Fruit fly (Drosophila melanogaster): ENCODE measurements around the gene Osi22.

Gene Osi22

DNA sequence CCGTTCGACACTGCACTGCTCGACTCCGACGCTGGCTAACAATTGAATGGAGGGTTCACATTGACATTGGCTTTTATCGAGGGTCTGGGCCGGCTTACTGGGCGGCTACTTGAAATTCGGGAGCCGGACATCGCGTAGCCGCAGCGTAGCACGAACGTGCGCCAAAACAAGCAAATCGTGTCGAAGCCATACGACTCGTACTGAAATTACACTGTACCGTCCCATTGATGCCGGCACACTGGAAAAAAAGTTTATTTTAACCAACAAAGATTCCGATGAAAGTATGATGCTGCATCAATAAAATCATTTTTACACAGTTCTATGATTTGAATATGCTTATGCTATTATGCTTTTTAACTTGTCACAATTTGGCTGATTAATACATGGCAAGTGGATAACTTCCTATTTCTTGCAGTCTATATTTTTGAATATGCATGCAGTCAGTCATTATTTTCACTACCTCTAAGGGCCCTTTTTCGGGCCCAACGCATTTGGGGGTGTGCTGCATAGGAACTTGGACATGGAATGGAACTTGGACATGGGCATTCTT lies 1.6 kb upstream of the Osi22 start, which contains the start of gene apn:
Gene apn (minus strand): TSS at position 51 of the 550 bp plus-strand sequence.
- TF ChIP-seq CG17801 (GFP tag; optimal IDR thresholded peaks at IDR 0.05; ENCODE audit: partially characterized antibody), result no peak

DNA sequence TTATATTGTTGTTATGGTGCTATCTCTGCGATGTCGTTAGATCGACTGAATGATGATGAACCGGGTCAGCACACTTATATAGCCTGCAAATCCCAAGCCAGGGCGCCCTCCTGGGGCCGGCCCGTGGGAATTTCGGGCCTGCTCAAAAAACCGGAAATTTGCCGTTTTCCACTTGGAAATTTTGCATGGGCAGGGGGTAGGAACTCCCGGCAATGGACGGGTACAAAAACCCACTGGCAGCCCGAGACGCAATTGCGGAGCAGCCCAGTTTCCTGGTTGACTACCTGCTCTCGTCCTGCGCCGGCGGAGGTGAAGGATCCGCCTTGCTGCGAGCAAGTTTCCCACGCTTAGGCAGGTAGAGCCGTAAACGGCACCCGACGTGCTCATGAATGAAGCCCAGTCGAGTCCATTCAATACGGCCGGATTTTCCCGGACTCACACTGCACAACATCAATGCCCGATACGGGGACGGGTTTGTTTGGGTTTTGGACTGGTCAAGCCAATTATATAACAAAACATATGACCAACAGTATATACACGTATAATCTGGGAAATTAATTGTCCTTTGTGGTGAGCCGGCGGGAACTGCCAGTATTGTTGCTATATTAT lies 2.8 kb downstream of the Osi22 start, which contains the start of gene wntD:
Gene wntD (minus strand): TSS at position 51 of the 609 bp plus-strand sequence.
- TF ChIP-seq CG17801 (GFP tag; optimal IDR thresholded peaks at IDR 0.05; ENCODE audit: partially characterized antibody), result no peak

DNA sequence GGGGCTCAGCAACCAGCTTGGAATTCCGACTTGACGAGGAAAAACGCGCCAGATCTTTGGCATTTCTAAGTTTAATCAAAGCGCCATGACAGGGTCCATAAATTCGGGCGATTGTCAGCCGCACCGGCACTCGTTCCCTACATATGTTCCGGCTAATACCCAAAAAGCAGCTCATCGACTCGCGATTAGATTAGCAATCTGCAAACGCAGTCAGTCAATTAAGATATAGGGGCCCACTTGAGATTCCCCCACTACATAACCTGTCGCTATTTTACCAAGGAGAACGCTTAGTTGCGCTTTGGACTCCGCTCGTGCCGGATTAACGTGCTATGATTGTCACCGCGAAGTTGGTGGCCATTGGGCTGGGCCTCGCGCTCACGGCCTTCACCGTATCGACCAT lies 4.0 kb downstream of the Osi22 start, which contains the start of gene CG8773:
Gene CG8773 (plus strand): TSS at position 288 of the 400 bp plus-strand sequence.
- no peak for TF ChIP-seq CG17801 (GFP tag; optimal IDR thresholded peaks at IDR 0.05; ENCODE audit: partially characterized antibody)

DNA sequence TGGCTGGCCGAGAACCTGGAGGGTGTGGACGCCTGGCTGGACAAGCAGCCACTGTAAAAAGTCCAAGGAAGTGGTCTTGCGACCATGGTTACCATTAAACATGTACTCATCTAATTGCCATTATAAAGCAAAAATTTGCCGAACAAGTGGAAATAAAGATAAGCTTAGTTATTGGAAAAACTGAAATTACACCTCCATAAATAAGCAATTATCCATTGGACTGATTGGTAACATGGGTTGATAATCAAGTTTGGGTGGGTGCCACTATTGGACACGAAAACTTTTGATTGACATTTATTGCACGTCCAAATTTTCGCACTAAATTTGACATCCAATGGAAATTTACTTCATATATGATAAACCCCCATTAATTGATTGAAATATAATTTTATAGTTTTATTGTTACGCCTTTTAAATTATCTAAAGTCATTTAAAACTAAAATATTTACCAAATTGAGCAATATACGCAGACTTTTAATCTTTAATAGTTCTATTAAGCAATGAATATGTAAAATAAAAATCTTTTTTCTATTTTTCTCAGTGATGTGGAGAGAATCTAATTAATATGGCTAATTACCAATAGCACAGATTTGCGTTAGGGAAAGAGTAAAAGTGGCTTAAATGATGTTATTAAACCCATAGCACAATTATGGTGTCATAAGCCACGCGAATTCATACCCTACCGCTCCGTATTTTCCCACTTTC lies 7.8 kb downstream of the Osi22 start, which contains the start of gene CG8774:
Gene CG8774 (plus strand): TSS at position 655 of the 705 bp plus-strand sequence.
- no peak for TF ChIP-seq CG17801 (GFP tag; optimal IDR thresholded peaks at IDR 0.05; ENCODE audit: partially characterized antibody)

DNA sequence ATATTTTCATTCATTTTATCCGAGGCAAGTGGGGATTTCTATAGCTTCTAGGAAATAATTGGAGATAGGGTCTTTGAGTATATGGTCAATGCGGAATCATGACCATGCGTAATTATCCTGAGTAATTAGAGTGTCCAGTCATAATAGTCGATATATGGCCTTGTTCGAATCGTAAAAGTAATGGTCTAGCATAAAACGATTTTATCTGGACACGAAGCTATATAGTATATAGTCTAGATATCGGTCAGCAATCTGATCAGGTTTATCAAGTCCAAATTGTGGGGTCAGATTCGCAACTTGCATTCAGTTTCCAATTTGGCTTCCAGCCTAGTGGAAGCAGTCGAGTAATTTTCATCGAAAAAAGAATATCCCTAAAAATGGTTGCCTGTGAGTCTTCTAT lies 11.9 kb downstream of the Osi22 start, which contains the start of gene CG32473:
Gene CG32473 (plus strand): TSS at position 301 of the 400 bp plus-strand sequence.
- no peak for TF ChIP-seq CG17801 (GFP tag; optimal IDR thresholded peaks at IDR 0.05; ENCODE audit: partially characterized antibody)

DNA sequence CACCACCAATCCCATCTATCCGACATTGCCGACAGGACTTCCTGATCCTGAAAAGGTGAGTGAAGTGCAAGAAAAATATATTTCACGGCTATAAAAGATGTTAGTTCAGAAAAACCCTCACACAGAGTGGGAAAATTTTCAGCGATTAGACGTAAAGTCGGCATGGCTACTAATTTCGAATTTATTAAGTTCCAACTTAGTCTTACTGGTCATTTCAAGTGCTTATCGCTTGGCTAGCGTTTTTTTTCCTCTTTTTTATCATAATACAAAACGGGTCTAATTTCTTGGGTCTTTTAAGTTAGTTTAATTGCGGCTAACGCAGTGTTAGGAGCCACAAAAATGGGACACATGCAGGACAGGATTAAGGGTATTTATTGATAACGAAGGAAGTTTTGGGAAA lies 12.7 kb downstream of the Osi22 start, which contains the start of gene CG43208:
Gene CG43208 (plus strand): TSS at position 301 of the 400 bp plus-strand sequence.
- TF ChIP-seq CG17801 (GFP tag; optimal IDR thresholded peaks at IDR 0.05; ENCODE audit: partially characterized antibody), result no peak

DNA sequence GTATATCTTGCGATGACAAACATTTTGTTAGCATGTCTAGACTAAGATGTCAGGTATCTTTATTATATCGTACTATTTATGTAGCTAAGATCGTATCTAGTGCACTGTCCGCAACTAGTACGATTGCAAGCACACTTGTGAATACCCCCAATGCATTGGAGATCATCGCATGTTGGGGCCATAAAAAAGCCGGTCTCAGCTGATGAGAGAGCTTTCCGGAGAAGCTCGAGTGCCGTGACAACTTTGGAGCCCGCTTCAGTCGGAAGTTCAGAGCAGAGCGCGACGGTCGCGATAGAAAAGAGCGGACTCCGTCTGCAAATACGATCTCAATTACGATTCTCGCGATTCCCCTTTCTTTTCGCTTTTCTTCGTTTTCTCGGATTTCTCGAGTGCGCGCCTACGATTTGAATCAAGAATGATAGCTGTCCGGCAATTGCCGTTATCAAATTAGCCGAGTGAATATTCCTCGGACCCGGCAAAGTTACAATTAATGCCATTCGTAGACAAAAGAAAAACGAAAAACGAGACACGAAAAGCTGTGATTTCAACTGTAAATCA lies 14.2 kb downstream of the Osi22 start:
- TF ChIP-seq CG17801 (GFP tag; optimal IDR thresholded peaks at IDR 0.05; ENCODE audit: partially characterized antibody), result no peak

DNA sequence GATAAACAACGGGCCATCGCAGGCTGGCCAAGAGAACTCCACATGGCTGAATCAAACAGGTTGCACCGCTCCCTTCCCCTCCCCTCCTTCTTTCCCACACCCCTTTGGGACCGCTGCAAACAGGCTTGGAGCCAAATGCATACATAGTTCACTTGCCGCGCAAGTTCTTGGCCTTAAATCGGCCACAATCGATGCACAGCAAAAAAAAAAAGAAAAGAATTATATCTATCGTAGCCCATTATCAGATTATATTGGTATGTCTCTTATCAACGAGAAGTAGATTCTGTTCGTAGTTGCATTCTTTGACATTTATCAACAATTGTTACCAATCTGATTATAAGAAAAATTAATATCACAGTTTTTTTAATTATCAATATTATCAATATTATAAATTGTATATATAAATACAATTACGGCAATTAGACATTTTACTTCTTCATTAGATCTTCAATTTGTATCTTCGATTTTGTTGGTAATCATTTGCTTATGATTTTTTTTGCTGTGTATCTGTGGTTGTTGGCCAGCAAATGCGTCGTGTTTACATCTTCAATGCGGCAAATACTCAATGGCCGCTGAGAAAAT lies 15.0 kb downstream of the Osi22 start:
- no peak for TF ChIP-seq CG17801 (GFP tag; optimal IDR thresholded peaks at IDR 0.05; ENCODE audit: partially characterized antibody)

DNA sequence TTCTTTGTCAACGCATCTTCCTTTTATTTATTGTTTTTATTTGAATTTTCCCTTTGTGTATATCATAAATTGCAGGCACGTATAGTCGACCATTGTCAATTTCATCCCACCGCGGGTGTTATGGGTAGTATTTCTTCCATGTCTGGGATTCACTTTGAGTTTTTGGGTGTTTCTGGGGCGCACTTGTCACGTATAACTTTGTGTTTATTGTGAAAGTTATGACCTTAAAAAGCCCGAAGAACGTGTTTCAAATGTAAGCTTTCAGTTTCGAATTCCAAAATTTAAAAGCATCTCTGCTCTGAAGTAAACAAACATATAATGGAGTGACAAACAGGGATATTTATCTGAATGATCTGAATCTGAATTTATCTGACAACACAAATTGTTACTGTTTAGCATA lies 16.2 kb downstream of the Osi22 start:
- TF ChIP-seq CG17801 (GFP tag; optimal IDR thresholded peaks at IDR 0.05; ENCODE audit: partially characterized antibody), result no peak

DNA sequence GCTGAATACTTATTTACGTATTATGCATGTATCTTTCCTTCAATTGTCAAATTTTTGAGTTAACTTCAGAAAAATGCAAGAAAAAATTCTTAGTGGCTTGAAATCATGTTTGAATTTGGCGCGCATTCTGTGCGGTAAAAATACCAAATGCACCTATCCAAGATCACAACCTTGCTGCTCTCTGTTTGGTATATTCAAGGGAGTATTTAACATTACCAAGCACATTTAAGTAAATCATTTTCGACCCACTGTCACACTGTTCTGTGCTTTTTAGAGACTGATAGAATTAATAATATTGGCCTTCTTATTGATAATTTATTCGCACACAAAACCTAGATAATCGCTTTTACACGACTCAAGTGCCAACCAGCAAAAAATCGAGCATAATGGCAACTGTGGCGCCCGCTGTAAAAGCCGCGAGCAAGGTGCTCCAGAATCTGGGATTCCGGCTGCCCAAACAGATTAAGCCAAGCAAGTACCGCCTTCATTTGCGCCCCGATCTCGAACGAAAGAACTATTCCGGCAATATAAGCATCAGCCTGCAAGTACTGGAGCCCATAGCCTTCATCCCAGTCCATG lies 18.8 kb downstream of the Osi22 start:
- TF ChIP-seq CG17801 (GFP tag; optimal IDR thresholded peaks at IDR 0.05; ENCODE audit: partially characterized antibody), result no peak

DNA sequence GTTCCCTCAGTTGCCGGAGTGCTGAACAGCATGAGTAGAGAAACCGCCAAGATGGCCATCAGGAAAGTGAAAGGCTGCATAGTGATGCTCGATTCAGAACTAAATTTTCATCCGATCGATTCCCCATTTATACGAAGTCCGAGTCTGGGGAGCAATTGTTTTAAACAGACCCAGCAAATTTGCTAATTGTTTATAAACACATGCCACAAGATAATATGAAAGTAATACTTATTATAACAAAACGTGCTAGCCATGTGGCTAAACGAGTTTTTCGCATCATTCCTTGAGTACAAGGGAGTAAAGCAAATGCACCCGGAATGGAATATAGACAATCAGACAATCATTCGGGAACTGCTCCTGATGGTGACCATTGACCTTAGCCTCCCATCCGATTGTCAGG lies 22.7 kb downstream of the Osi22 start, which contains the start of gene CG44142:
Gene CG44142 (minus strand): TSS at position 101 of the 400 bp plus-strand sequence.
- TF ChIP-seq CG17801 (GFP tag; optimal IDR thresholded peaks at IDR 0.05; ENCODE audit: partially characterized antibody), result no peak

DNA sequence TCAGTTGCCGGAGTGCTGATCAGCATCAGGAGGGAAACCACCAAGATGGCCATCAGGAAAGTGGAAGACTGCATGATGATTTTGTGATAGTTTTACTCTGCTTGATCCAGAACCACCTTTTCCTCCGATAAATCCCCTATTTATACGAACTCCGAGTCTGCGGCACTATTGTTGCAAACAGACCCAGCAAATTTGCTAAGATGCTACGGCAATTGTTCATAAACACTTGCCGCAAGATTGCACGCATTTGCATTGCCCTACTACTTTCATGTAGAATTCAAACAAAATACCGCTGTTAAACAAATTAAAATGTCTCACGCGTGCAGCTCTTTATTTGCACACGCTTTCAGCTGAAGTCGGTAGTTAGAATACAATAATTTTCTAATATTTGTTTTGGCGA lies 28.7 kb downstream of the Osi22 start, which contains the start of gene CG45080:
Gene CG45080 (minus strand): TSS at position 101 of the 400 bp plus-strand sequence.
- TF ChIP-seq CG17801 (GFP tag; optimal IDR thresholded peaks at IDR 0.05; ENCODE audit: partially characterized antibody), result no peak

DNA sequence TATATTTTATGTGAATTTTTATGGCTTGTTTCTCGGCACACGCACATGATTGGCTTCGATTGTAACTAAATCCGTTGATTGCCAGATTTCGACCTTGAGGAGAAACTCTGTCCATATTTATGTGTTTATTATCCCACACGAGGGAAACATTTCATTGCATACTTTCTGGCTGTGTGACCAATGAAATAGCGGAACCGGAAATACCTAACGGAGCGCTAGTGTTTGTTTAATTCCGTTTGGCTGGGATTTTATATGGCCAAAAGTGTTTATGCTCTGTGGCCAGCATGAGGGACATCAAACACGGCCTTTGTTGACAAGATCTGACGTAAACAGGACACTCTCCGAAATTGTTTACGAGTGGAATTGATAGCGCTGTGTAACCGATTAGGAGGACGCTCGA lies 29.4 kb downstream of the Osi22 start:
- TF ChIP-seq CG17801 (GFP tag; optimal IDR thresholded peaks at IDR 0.05; ENCODE audit: partially characterized antibody), result peak; percentile 9

DNA sequence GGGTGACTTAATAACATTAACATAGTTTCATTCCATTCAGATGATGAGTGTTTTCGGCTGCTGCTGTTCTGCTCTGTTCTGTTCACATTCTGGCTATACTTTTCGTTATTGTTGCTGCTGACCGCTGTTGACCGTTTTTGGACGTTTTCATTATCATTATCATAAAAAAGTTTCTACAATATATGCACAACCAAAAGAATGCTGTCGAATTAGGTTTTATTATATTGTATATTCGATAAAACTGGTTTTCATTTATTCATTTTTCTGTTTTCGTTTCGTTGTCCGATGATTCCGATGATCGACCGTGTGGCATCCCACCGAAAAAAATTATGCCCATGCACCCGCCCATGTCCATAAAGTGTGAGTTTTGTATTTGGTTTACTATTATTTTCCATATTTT lies 42.6 kb downstream of the Osi22 start:
- TF ChIP-seq CG17801 (GFP tag; optimal IDR thresholded peaks at IDR 0.05; ENCODE audit: partially characterized antibody), result no peak

DNA sequence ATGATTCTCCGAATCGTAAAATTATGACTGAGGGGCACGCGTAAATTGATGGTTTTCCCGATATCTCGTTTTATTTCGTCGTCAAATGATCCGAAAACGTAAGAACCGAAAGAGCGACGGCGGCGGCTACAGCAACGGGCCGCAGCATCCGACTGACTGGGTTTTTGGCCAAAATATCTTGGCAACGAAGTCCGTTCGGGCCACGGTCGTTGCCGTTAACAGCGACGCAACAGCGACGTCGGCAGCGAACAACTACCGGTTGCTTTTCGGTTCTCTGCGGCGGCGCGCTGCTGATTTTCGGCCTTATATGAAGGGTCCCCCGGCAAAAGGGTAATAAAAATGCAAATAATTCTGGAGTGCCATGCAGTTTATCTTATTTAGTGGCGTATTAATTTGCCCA lies 43.6 kb downstream of the Osi22 start, which contains the start of gene PK2-R2:
Gene PK2-R2 (minus strand): TSS at position 160 of the 400 bp plus-strand sequence.
- no peak for TF ChIP-seq CG17801 (GFP tag; optimal IDR thresholded peaks at IDR 0.05; ENCODE audit: partially characterized antibody)

Data from ovary, adult (tissue).